Worm (Caenorhabditis elegans): ENCODE measurements around the gene Y73B6BL.270.
A peak's percentile ranks its signal among the peaks of the same experiment; 100 is the strongest.

Y73B6BL.270 gene

DNA sequence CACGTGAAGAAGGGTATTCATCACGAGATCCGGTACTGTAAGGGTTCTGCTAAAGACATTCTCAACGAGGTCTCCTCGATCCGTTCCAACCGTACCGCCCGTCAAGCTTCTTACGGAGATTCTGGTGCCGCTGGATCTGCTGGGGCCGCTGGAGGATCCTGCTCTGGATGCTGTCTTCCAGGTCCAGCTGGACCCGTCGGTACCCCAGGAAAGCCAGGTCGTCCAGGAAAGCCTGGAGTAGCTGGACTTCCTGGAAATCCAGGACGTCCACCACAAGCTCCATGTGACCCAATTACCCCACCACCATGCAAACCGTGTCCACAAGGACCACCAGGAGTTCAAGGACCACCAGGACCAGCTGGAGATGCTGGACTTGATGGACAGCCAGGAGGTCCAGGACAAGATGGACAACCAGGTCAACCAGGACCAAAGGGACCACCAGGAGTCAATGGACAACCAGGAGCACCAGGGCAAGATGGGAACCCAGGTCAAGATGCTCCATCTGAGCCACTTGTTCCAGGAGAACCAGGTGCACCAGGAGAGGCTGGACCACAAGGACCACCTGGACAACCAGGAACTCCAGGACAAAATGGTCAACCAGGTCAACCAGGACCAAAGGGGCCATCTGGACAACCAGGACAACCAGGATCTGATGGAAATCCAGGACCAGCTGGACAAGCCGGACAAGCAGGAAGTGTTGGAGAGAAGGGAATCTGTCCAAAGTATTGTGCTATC, 12.4 kb downstream of the Y73B6BL.270 start:
- TF ChIP-seq fkh-2 (tag; optimal IDR thresholded peaks at IDR 0.05) (no peak), egl-5 (tag; optimal IDR thresholded peaks at IDR 0.05) (no peak), ama-1 (optimal IDR thresholded peaks at IDR 0.05) (no peak), eor-1 (tag; optimal IDR thresholded peaks at IDR 0.05) (no peak), nhr-12 (tag; optimal IDR thresholded peaks at IDR 0.05) (no peak), nhr-77 (tag; optimal IDR thresholded peaks at IDR 0.05) (no peak), ztf-11 (tag; optimal IDR thresholded peaks at IDR 0.05) (no peak), fkh-10 (GFP tag; optimal IDR thresholded peaks at IDR 0.05) (no peak), nhr-67 (tag; optimal IDR thresholded peaks at IDR 0.05) (no peak), ceh-28 (tag; optimal IDR thresholded peaks at IDR 0.05) (no peak), pqm-1 (tag; optimal IDR thresholded peaks at IDR 0.05) (no peak), lsy-12 (tag; optimal IDR thresholded peaks at IDR 0.05) (no peak), unc-39 (tag; optimal IDR thresholded peaks at IDR 0.05) (no peak)

DNA sequence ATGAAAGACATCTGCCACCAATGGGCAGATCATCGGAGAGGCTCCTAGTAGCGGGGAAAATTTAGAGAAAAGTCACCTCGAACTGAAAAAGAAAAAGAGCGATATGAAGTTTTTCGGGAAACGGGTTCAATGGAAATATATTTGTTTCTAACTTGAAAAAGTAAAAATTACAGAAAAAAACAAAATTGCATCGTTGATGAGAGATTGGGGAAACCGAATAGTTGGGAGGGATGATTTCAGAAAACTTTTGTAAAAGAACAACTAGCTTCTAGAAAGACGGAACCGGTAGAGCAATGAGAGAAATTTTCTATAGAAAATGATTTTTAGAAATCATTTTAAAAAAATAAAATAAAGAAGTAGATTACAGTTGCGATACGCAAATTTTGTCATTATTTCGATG, 13.3 kb downstream of the Y73B6BL.270 start:
- TF ChIP-seq elt-1 (tag; optimal IDR thresholded peaks at IDR 0.05) (no peak), unc-62 (GFP tag; optimal IDR thresholded peaks at IDR 0.05) (no peak), zag-1 (tag; optimal IDR thresholded peaks at IDR 0.05) (no peak), ceh-16 (tag; optimal IDR thresholded peaks at IDR 0.05) (no peak), nhr-28 (tag; optimal IDR thresholded peaks at IDR 0.05) (no peak), egl-5 (tag; optimal IDR thresholded peaks at IDR 0.05) (no peak), fkh-2 (tag; optimal IDR thresholded peaks at IDR 0.05) (no peak), elt-3 (tag; optimal IDR thresholded peaks at IDR 0.05) (no peak), nhr-43 (tag; optimal IDR thresholded peaks at IDR 0.05; ENCODE audit: poor library complexity, severe bottlenecking) (no peak), ceh-82 (tag; optimal IDR thresholded peaks at IDR 0.05) (no peak), sea-2 (GFP tag; optimal IDR thresholded peaks at IDR 0.05) (no peak), elt-2 (tag; optimal IDR thresholded peaks at IDR 0.05) (no peak)

DNA sequence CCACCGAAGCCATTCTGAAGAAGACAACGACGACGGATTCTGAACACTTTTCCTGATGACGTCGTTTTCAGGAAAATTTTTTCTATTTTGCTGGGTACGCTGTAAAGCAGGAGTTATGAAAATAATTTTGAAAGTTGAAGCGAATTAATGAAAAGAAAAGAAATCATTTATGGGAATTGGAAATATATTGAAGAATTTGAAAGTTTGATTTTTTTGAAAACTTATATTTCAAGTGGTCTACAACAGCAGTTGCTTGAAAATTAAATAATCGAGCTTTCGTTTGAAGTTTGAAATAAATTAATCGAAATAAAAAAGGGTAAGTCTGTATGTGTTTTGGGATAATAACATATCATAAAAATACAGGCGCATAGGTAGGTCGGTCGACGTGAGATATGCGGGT, 18.8 kb downstream of the Y73B6BL.270 start, which contains the start of gene shl-1:
shl-1 (minus strand) TSS at position 101 of the 400 bp plus-strand sequence.
- no peak for TF ChIP-seq pha-4 (tag; optimal IDR thresholded peaks at IDR 0.05)
- TF ChIP-seq nhr-11 (tag; optimal IDR thresholded peaks at IDR 0.05): no peak
- TF ChIP-seq ztf-11 (tag; optimal IDR thresholded peaks at IDR 0.05): no peak
- no peak for TF ChIP-seq lin-15B (tag; optimal IDR thresholded peaks at IDR 0.05)
- TF ChIP-seq egl-5 (tag; optimal IDR thresholded peaks at IDR 0.05): no peak
- no peak for TF ChIP-seq unc-62 (GFP tag; optimal IDR thresholded peaks at IDR 0.05)
- no peak for TF ChIP-seq nhr-12 (tag; optimal IDR thresholded peaks at IDR 0.05)
- no peak for TF ChIP-seq eor-1 (tag; optimal IDR thresholded peaks at IDR 0.05)

DNA sequence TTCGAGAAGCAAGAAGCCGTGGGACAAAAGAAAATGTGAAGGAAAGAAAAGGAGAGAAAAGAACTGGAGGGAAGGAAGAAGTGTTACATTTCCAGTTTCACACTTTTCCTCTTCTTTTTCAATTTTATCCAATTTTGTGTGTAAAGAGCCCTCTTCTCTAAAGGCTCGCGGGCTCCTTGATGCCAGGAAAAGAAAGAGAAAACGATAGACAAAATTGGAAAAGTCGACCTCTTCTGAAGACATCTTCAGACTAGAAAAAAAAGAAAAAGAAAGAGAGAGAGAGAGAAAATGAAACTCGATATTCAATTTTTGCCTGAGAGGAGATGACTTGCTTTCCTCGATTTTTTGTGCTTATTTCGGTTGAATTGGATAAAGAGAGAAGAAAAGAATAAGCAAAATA, 19.9 kb downstream of the Y73B6BL.270 start:
- TF ChIP-seq nhr-23 (tag; optimal IDR thresholded peaks at IDR 0.05): no peak
- peak; percentile 38 for TF ChIP-seq fkh-10 (GFP tag; optimal IDR thresholded peaks at IDR 0.05)

DNA sequence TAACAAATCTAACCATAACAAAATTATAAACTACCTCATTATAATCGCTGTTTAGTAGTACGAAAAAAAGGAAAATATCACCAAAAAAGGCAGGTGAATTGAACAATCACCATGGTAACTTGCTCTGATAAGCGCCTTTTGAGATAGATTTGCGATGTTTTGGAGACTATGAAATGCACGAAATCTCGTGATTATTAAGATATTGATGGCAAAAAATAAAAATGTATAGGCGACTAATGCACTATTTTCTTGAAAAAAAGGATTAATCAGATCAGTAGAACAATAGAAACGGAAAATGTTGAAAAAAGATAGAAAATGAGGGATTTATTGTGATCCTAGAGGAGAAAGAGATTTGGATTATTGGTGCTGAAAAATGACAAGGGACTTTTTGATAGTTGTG, 23.4 kb downstream of the Y73B6BL.270 start:
- TF ChIP-seq eor-1 (tag; optimal IDR thresholded peaks at IDR 0.05) (no peak), zag-1 (tag; optimal IDR thresholded peaks at IDR 0.05) (no peak), hmg-11 (tag; optimal IDR thresholded peaks at IDR 0.05) (no peak), lsy-12 (tag; optimal IDR thresholded peaks at IDR 0.05) (no peak), nfya-1 (tag; optimal IDR thresholded peaks at IDR 0.05; ENCODE audit: insufficient read depth) (no peak), ceh-9 (tag; optimal IDR thresholded peaks at IDR 0.05) (no peak), aly-2 (tag; optimal IDR thresholded peaks at IDR 0.05) (no peak), mdl-1 (tag; optimal IDR thresholded peaks at IDR 0.05) (no peak), jun-1 (tag; optimal IDR thresholded peaks at IDR 0.05) (no peak), nhr-25 (tag; optimal IDR thresholded peaks at IDR 0.05) (no peak), fkh-10 (GFP tag; optimal IDR thresholded peaks at IDR 0.05) (no peak)
